Fruit fly (Drosophila melanogaster) ovary, adult (tissue): ENCODE results near the gene tth.

Experiments
- CG17801 ChIP-seq: fragments of 200-800 bp; optimal IDR thresholded peaks from 2 replicates; lab custom pipeline; 2019; ENCODE audit warnings: missing biosample characterization, mild to moderate bottlenecking, missing genetic modification characterization, moderate library complexity; ENCODE audit not compliant: partially characterized antibody

tth gene

DNA sequence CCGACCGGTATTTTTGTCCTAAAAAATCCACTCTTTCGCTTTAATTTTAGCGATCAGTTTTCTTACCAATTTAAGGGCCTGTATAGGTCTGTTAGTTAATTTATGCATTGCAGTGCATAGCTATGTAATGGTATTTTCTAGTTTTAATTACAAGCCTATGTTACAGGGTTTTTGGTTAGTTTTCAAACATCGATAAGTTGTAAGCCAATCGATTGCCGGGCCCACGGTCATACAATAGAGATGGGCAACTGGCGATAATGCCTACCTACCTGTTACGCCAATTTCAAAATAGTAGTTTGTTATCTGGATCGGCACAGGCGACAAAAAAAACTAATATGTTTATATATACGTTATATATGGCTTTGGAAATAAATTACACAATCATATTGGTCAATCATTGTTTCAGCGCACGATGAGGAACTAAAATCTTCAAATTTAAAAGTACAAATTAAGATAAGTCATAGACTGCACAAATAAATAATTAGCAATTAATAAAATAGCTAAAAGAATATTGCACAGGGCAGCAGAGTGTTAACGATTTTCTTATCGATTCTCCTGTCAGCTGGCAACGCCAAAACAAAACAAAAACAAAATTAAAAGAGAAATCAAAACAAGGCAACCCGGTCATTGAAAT, at the start of gene tth, which contains the start of gene Tango2:
Gene tth (minus strand): TSS at position 170 of the 634 bp plus-strand sequence.
Gene Tango2 (plus strand): TSS at position 573 of the 634 bp plus-strand sequence.
- TF ChIP-seq CG17801 = peak; percentile 83

DNA sequence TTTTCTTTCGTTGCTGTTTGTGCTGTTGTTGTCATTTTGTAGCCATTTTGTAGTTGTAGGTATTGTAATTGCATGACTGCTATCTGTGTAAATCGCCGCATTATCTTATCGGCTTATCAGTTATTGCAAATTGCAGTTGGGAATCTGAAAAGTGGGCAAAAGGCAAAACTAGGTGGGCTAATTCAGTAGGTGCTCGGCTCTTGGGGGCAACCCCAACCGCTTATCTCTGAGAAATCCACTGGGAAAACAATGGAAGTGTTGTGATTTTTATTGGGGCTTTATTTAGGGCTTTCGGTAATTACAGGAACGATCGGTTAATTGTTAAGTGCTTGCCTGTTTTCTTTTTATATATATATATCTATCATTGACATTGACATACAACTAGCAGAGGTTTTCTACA, 34.8 kb upstream of the tth start:
- no peak for TF ChIP-seq CG17801

DNA sequence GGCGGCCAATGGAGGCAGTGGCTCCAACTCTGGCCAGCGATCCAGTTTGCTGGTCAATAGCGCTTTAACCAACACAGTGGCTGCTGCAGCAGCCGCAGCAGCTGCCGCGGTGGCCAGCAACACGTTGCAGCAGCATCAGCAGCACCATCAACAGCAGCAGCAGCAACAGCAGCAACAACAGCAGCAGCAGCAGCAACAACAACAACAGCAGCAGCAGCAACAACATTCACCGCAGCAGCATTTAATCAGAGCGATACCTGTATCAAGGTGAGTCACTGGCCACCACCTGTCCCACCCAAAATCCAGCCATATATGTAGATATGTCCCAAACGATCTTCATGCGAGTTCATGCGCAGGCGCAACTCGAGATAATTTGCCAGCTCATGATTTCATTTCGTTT, 33.4 kb upstream of the tth start:
- no peak for TF ChIP-seq CG17801

DNA sequence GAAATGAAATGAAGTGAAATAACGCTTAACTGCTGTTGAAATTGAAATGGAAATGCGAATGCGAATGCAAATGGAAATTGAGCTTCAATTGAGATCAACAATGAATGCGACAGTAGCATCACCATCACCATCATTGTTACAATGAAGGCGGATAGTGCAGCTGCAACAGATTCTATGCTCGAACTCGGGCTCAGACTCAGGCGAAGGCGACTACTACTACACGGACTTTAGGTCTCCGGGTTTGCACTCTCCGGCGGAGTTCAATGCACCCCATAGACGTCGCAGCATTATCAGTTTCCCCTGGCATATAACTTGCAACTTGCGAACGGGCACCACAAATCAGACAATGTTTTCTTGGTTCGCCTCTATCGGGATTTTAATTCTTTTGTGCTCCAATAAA, 32.4 kb upstream of the tth start:
- no peak for TF ChIP-seq CG17801

DNA sequence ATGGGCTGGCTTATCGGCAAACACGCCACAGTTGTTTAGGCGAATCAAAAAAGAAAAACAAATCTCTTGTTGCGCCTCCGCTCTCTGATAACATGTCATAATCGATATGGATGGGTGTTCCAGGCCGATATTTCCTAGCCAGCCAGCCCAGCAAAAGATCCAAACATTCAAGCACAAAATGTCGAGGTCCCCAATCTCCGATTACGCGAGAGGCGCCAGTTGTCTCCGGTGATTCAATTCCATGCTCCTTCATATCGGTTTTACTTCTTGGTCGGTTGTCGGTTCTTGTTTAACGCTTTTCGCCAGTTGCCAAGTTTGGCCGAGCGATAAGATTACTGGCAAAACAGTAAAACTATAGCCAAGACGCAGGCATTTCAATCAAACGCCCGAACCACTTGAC, 29.8 kb upstream of the tth start:
- TF ChIP-seq CG17801 = no peak

DNA sequence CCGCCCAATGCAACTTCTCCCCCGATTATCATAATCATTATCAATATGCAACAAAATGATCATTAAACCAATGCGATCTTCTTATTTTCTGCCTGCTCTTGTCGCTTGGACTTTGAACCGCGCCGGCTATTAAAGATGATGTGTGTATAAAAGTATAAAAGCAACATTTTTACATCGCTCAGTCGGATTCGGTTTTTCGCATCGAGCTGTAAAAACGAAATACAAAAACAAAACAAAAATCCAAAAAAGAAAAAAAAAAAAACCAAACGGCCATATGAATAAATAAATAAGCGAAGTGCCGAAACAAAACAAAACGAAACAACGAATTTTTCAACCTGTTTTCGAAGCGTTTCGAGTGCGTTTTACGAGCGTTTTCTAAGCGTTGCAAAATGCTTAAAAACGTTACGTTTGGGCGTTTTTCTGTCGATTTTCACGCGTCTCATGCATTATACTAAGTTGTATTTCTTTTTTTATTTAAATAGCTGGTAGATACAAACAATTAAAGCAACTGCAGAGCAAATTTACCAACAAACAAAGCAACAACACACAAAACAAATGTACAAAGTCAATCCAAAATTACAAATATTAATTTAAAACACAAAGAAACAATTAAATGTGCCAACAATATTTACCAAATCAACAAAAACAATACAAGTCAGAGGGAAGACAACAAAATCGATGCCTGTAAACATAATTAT, 28.5 kb upstream of the tth start:
- TF ChIP-seq CG17801 = peak; percentile 52

DNA sequence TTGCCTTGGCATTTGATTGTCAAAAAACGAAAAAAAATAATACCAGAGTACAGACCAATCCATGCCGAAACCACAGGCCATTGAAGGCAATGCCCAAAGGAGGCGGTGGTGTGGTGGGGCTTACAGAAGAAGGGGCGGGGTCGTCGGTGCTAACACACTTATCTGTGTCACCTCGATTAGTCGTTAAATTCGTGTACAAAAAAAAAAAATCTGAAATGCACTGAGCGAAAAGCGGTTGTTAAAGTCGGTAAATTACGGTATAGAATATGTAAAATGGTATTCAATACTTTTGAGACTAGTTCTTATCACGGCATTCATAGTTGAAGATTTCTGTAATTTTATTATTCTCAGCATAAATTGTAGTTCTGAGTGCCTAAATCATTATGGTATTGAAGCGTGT, 27.6 kb upstream of the tth start:
- no peak for TF ChIP-seq CG17801

DNA sequence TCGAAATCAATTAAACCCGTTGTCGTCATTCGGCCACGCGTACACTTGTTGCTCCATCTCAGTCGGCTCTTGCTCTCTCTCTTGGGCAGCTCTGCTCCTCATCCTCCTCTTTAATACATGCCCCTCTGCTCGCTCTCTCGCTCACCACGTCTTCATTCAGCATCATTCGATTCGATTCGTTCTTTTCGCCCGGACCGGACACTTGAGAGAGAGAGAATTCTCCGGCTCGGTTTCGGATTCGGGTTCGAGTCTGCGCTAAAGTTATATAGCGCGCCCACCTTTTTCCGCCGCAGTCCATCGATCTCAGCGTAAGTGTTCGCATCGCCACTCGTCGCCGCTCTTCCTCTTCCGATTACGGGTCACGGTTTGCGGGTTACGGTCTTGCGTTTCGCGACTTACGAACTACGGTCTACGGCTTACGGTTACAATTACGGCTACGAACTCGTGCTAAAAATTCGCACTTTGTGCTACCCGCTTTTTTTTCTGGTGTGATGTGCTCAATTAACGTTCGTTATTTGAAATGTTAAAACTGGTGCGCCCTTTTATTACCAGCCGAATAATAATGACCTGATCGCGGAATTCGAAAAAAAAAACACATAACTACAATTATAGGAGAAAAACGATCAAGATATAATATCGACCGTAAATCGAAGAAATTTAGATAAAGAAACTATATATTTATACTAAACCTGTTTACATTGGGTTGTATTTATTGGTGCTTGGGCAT, 25.7 kb upstream of the tth start:
- TF ChIP-seq CG17801 = peak; percentile 8

DNA sequence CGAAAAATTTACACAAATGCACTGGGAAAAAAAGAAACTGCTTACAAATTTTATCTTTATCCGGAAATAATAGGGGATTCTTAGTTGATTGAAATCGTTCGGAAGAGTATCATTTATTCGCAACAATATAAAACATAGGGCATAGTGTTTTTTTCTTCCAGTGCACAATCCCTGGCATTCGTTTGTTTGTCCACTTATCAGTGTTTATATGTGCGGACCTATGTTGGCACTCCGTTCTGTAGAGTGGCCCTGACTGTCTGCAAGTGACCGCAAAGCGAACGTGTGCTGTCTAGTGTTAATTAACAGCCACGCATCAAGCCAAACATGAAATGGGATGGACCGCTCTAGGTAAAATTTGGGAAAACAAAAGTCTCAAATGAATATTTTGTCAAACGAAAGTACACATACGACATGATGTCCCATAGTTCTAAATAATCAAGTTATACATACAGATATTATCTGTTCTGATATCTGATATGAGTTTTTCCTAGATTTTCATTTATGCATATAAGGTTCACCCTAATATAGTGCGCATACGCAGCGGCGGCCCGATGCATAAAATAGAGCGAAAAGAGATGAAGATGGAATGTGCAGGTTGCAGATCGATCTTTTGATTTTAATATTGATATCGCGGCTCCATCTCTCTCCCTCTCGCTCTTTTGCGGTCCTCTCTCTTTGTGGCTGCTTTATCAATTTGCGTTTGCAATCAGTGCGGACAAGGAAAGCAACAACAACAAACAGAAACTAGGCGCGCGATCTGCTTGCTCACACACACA, 24.9 kb upstream of the tth start:
- peak; percentile 81 for TF ChIP-seq CG17801

DNA sequence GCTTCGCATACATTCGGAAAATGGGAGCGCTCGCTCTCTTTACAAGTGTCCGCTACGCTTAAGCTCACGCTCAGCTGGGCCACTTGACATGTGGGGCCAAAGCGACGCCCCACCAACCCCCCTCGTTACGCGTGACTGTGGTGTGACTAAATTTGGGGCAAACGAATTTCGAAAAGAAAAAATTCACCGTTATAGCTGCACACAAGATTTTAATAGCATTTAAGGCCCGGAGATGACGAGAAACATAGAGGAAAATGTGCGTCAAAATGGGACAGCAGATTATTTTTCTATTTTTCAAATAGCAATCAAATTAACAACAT, 24.3 kb upstream of the tth start:
- TF ChIP-seq CG17801 = no peak

DNA sequence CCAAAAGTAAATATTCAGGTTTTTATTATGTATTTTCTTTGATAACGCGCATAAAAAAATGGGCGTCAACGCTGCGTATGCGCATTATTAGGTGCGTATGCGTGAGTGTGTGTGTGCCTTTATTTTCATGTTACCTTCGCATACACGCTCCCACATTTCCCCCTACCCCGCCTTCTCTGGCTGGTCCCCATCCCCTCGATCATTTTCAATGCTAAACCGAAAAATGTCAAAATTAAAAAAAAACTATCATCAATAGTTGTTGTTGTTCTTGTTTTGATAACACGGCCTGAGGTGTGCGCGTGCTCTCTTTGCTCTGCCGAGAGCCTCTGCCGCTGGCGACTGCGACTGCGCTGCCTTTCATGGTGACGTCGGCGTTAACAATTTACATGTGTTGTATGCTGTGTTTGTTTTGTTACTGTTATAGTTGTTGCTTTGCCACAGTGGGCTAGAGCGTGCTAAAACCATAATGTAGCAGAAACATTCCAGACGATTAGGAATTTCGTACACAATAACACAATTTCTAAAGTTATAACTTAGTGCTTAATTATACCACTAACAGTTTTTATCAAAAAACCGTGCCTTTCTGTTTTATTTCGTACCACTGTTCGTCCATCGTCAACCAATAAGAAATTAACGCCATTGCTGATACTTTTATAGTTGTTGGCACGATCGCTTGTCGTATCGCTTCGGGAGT, 23.8 kb upstream of the tth start:
- peak; percentile 97 for TF ChIP-seq CG17801

DNA sequence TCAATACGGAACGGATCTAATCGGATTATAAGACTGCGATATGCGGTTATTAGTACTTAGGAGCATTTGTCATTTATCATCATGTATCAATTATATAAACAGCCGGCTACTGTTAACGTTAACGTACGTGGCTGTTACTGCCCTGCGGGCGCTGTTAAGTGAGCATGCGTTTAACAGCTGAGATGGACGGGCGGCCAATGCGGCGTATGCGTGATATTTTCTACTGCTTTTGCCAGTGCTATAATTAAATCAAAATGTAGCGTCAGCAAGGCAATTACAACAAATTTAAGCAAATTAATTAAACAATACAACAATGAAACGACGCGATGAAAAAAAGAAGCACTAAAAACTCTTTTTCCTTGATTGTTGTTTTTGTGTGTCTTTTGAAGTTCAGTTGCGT, 21.2 kb upstream of the tth start:
- no peak for TF ChIP-seq CG17801

DNA sequence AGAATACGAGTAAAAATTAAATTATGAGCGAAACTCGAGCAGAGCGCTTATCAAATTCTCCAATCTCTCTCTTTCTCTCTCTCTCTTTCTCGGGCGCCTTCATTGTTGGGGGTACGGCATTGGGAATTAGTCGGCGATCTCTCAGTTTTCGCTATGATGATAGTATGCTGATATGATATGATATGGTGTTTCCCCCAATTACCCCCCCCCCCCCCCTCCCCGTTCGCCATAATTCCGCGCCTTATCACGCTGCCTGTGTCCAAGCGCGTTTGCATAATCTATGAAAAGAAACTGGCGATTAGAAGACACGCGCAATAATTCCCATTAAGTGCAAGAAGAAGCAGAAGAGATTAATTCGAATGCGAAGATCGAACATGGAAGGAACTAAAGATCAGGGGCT, 20.4 kb upstream of the tth start:
- no peak for TF ChIP-seq CG17801

DNA sequence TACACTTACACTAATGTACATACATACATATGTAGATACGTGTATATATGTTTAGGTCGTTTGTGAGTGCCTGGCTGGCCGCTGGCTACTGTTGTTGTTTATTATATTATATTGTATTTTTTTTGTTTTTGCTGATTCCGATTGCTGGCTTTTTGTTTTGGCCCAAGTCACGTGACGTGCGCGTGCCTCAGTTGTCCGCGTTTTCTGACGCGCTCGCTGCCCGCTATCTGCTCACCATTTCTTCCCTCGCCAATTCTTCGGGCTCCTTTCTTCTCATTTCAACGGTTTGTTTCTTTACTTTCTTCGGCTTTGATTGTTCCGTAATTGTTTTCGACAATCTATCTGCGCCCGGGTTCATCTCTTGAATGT, 18.6 kb upstream of the tth start:
- no peak for TF ChIP-seq CG17801

DNA sequence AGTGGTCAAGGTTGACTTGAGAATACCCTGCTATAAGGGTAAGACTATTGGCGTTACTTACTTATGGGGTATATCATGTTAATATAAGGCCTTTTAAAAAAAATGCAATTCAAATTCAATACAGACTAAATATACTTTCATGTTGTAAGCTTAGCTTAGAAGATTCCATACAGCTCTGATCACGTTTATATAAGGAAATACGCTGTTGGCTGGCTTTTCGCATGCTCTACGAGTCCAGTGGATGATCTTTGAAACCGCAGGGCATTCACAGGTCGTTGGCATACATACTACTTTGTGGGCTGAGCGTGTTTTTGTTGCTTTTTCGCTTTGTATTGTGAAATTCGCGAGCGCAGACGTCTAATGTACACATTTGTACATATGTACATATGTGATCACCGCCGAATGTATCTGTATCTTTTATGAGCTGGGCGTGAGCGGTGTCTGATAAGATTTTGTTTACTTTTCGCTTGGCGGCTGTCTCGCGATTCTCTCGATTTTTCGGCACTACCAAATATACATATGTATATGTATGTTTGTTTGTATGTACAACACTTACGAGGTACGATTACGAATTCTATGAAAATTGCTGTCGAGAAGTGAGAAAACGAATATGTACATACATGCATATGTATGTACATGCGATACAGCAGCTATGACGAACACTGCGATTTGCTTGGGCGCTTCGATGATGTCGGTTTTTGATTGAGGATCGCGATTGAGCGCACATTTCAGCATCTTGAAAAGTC, 18.0 kb upstream of the tth start:
- TF ChIP-seq CG17801 = peak; percentile 79
